Worm (Caenorhabditis elegans) whole organism, L4 larva: Measurements from ENCODE around the gene ugt-42.

Experiments used
- F10B5.3 ChIP-seq: sonication (generic microtip); optimal IDR thresholded peaks from 2 replicates; lab custom pipeline; 2016; ENCODE audit warnings: mild to moderate bottlenecking, missing genetic modification characterization, missing compliant biosample characterization
- Y75B8A.6 ChIP-seq: fragments of 200-800 bp; sonication (Bioruptor generic); IDR thresholded peaks from 2 replicates; pipeline ENCODE4 v1.3.6; 2022; ENCODE audit warnings: missing genetic modification reagents, missing genetic modification characterization, missing compliant biosample characterization
- aha-1 ChIP-seq: fragments of 150-350 bp; peaks from one replicate; lab custom pipeline; 2014; ENCODE audit warnings: missing biosample characterization, missing genetic modification characterization
- ceh-20 ChIP-seq: fragments of 200-800 bp; sonication (Bioruptor generic); IDR thresholded peaks from 2 replicates; pipeline ENCODE4 v1.3.6; 2022; ENCODE audit warnings: missing genetic modification reagents, missing genetic modification characterization, missing compliant biosample characterization
- ceh-28 ChIP-seq: fragments of 150-350 bp; optimal IDR thresholded peaks from 2 replicates; lab custom pipeline; 2014; ENCODE audit warnings: missing biosample characterization, missing genetic modification reagents, missing genetic modification characterization
- ceh-44 ChIP-seq: fragments of 200-800 bp; sonication (Bioruptor generic); IDR thresholded peaks from 2 replicates; pipeline ENCODE4 v1.3.6; 2022; ENCODE audit warnings: missing genetic modification reagents, missing genetic modification characterization, missing compliant biosample characterization
- ctbp-1 ChIP-seq: fragments of 200-800 bp; sonication (Bioruptor generic); IDR thresholded peaks from 2 replicates; pipeline ENCODE4 v1.3.6; 2022; ENCODE audit warnings: missing genetic modification reagents, missing genetic modification characterization, missing compliant biosample characterization
- daf-16 ChIP-seq, 3 experiments: sonication (generic microtip); optimal IDR thresholded peaks; 2 replicates each; lab custom pipeline; 2016 to 2017; ENCODE audit warnings: missing genetic modification characterization in 3 of 3, missing genetic modification reagents in 3 of 3, mild to moderate bottlenecking in 2 of 3, missing compliant biosample characterization in 2 of 3, missing biosample characterization in 1 of 3, moderate library complexity in 1 of 3
- daf-19 ChIP-seq: fragments of 200-800 bp; sonication (Bioruptor generic); conservative IDR thresholded peaks from 2 replicates; pipeline ENCODE4 v1.3.6; 2022; ENCODE audit warnings: missing genetic modification characterization, missing compliant biosample characterization
- hif-1 ChIP-seq, 2 experiments: sonication (generic microtip); optimal IDR thresholded peaks; 2 replicates each; lab custom pipeline; 2016 to 2017; ENCODE audit warnings: missing compliant biosample characterization in 2 of 2, missing genetic modification characterization in 2 of 2, missing genetic modification reagents in 2 of 2, missing genotype in 2 of 2, mild to moderate bottlenecking in 1 of 2
- hlh-11 ChIP-seq: fragments of 200-800 bp; sonication (Bioruptor generic); optimal IDR thresholded peaks from 2 replicates; lab custom pipeline; 2018; ENCODE audit warnings: mild to moderate bottlenecking, missing genetic modification characterization, missing compliant biosample characterization
- hlh-30 ChIP-seq: sonication (generic microtip); optimal IDR thresholded peaks from 2 replicates; lab custom pipeline; 2017; ENCODE audit warnings: antibody characterized with exemption, mild to moderate bottlenecking, missing genetic modification characterization, missing compliant biosample characterization; ENCODE audit not compliant: insufficient read depth
- lim-7 ChIP-seq: fragments of 200-800 bp; sonication (Bioruptor generic); IDR thresholded peaks from 2 replicates; pipeline ENCODE4 v1.3.6; 2022; ENCODE audit warnings: missing genetic modification characterization, missing compliant biosample characterization
- lin-1 ChIP-seq: fragments of 200-800 bp; sonication (Bioruptor generic); IDR thresholded peaks from 2 replicates; pipeline ENCODE4 v1.3.6; 2022; ENCODE audit warnings: missing genetic modification reagents, missing genetic modification characterization, missing compliant biosample characterization
- lin-39 ChIP-seq: fragments of 150-350 bp; optimal IDR thresholded peaks from 2 replicates; lab custom pipeline; 2014; ENCODE audit warnings: missing biosample characterization, missing genetic modification reagents, missing genetic modification characterization
- lir-3 ChIP-seq: sonication (generic microtip); optimal IDR thresholded peaks from 2 replicates; lab custom pipeline; 2016; ENCODE audit warnings: mild to moderate bottlenecking, missing genetic modification characterization, missing compliant biosample characterization
- lsy-2 ChIP-seq, 2 experiments: fragments of 150-350 bp in 1 of 2; sonication (generic microtip) in 1 of 2; optimal IDR thresholded peaks; 2 replicates each; lab custom pipeline; 2014 to 2017; ENCODE audit warnings: missing biosample characterization in 2 of 2, missing genetic modification characterization in 2 of 2
- madf-5 ChIP-seq, 2 experiments: fragments of 200-800 bp; sonication (Bioruptor generic); IDR thresholded peaks; 2 replicates each; pipeline ENCODE4 v1.3.6; 2022; ENCODE audit warnings: missing compliant biosample characterization in 2 of 2, missing genetic modification characterization in 2 of 2
- madf-9 ChIP-seq: fragments of 200-800 bp; sonication (Bioruptor generic); conservative IDR thresholded peaks from 2 replicates; pipeline ENCODE4 v1.3.6; 2022; ENCODE audit warnings: missing genetic modification reagents, missing genetic modification characterization, missing compliant biosample characterization
- mdl-1 ChIP-seq, 2 experiments: fragments of 150-350 bp in 1 of 2; sonication (generic microtip) in 1 of 2; optimal IDR thresholded peaks; 2 replicates each; lab custom pipeline; 2014 to 2017; ENCODE audit warnings: missing biosample characterization in 2 of 2, missing genetic modification characterization in 2 of 2
- mdt-29 ChIP-seq: fragments of 200-800 bp; sonication (Bioruptor generic); IDR thresholded peaks from 2 replicates; pipeline ENCODE4 v1.3.6; 2022; ENCODE audit warnings: missing genetic modification reagents, missing genetic modification characterization, missing compliant biosample characterization
- mes-2 ChIP-seq: sonication (generic microtip); optimal IDR thresholded peaks from 2 replicates; lab custom pipeline; 2016; ENCODE audit warnings: missing genotype, mild to moderate bottlenecking, missing genetic modification characterization, missing compliant biosample characterization; ENCODE audit not compliant: poor library complexity, severe bottlenecking
- mxl-2 ChIP-seq: fragments of 200-800 bp; sonication (Bioruptor generic); conservative IDR thresholded peaks from 2 replicates; pipeline ENCODE4 v1.3.6; 2022; ENCODE audit warnings: missing genetic modification reagents, missing genetic modification characterization, missing compliant biosample characterization
- nhr-102 ChIP-seq: sonication (generic microtip); optimal IDR thresholded peaks from 2 replicates; lab custom pipeline; 2016; ENCODE audit warnings: mild to moderate bottlenecking, missing genetic modification characterization, moderate library complexity, missing compliant biosample characterization
- nhr-111 ChIP-seq: fragments of 200-800 bp; sonication (Bioruptor generic); optimal IDR thresholded peaks from 2 replicates; lab custom pipeline; 2018; ENCODE audit warnings: mild to moderate bottlenecking, missing genetic modification characterization, missing compliant biosample characterization
- nhr-28 ChIP-seq: fragments of 150-350 bp; optimal IDR thresholded peaks from 2 replicates; lab custom pipeline; 2014; ENCODE audit warnings: missing biosample characterization, missing genetic modification characterization
- php-3 ChIP-seq: fragments of 200-800 bp; sonication (Bioruptor generic); IDR thresholded peaks from 2 replicates; pipeline ENCODE4 v1.3.6; 2022; ENCODE audit warnings: missing genetic modification reagents, missing genetic modification characterization, missing compliant biosample characterization
- rbr-2 ChIP-seq: sonication (generic microtip); optimal IDR thresholded peaks from 2 replicates; lab custom pipeline; 2016; ENCODE audit warnings: missing genotype, missing genetic modification characterization, missing compliant biosample characterization
- saeg-2 ChIP-seq: fragments of 200-800 bp; sonication (Bioruptor generic); IDR thresholded peaks from 2 replicates; pipeline ENCODE4 v1.3.6; 2022; ENCODE audit warnings: missing genetic modification reagents, missing genetic modification characterization, missing compliant biosample characterization
- unc-62 ChIP-seq, 3 experiments: fragments of 150-350 bp in 1 of 3; sonication (generic microtip); optimal IDR thresholded peaks in 2 of 3; peaks in 1 of 3; 1 replicate in 1 of 3; 2 replicates in 2 of 3; lab custom pipeline; 2014 to 2017; ENCODE audit warnings: missing biosample characterization in 3 of 3, missing genetic modification characterization in 3 of 3, missing genetic modification reagents in 3 of 3, missing genotype in 1 of 3
- zag-1 ChIP-seq: fragments of 150-350 bp; optimal IDR thresholded peaks from 2 replicates; lab custom pipeline; 2014; ENCODE audit warnings: missing biosample characterization, missing genetic modification characterization
- ztf-11 ChIP-seq: fragments of 150-350 bp; optimal IDR thresholded peaks from 2 replicates; lab custom pipeline; 2014; ENCODE audit warnings: missing biosample characterization, missing genetic modification characterization

The ugt-42 gene

ce11 chrV:646888-647287 is at the start of gene ugt-42:
Gene ugt-42, plus strand, starts transcription at chrV:647188.
- TF ChIP-seq hlh-30 (tag; lab: Kevin White, UChicago) (no peak), ztf-11 (tag; lab: Kevin White, UChicago) (no peak), ctbp-1 (no peak), mxl-2 (GFP tag; lab: Robert Waterston, UW) (no peak), Y75B8A.6 (GFP tag; lab: Robert Waterston, UW) (no peak), nhr-102 (tag; lab: Kevin White, UChicago) (no peak), lin-1 (no peak), lin-39 (tag; lab: Kevin White, UChicago) (no peak), F10B5.3 (tag; lab: Kevin White, UChicago) (no peak), zag-1 (tag; lab: Kevin White, UChicago) (no peak), lim-7 (GFP tag; lab: Robert Waterston, UW) (no peak), nhr-111 (GFP tag; lab: Kevin White, UChicago) (no peak), lir-3 (tag; lab: Kevin White, UChicago) (no peak), ceh-44 (GFP tag; lab: Robert Waterston, UW) (no peak)
- TF ChIP-seq, all 104 proteins: peak for 0

ce11 chrV:597823-598222 is 49.2 kb upstream of the ugt-42 start:
- no peak for TF ChIP-seq php-3 (GFP tag; lab: Robert Waterston, UW)
- TF ChIP-seq mdl-1 (tag; optimal IDR thresholded peaks at IDR 0.05; lab: Kevin White, UChicago) = no peak
- TF ChIP-seq hif-1 (tag; optimal IDR thresholded peaks at IDR 0.05; lab: Kevin White, UChicago) = no peak
- no peak for TF ChIP-seq hlh-11
- no peak for TF ChIP-seq mdt-29
- no peak for TF ChIP-seq daf-16 (GFP tag; optimal IDR thresholded peaks at IDR 0.05; lab: Kevin White, UChicago)
- TF ChIP-seq daf-16 (tag; optimal IDR thresholded peaks at IDR 0.05; lab: Kevin White, UChicago) = no peak
- TF ChIP-seq nhr-28 (tag; lab: Kevin White, UChicago) = no peak
- no peak for TF ChIP-seq lsy-2 (tag; optimal IDR thresholded peaks at IDR 0.05; lab: Kevin White, UChicago)
- TF ChIP-seq lir-3 (tag; lab: Kevin White, UChicago) = no peak
- TF ChIP-seq ceh-20 (GFP tag; lab: Robert Waterston, UW) = no peak
- TF ChIP-seq madf-9 (GFP tag; lab: Robert Waterston, UW) = no peak
- TF ChIP-seq lin-1 = no peak
- no peak for TF ChIP-seq rbr-2
- no peak for TF ChIP-seq saeg-2 (GFP tag; lab: Robert Waterston, UW)

DNA sequence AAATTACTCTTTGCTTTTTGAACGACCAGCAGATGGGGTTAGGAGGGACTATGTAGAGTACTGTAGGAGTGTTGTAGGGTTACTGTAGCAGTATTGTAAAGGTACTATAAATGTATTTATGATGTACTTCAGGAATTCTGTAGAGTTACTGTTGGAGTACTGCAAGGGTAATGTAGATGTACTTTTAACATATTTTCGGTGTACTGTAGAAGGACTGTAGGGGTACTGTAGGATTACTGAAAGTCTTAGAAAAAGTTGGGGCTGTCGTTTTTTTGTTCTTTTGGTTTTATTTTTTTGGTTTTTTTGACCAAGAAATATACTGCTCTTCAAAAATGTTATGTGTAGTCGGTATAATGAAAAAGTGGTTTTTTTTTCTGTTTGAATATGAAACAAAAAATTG is 48.4 kb upstream of the ugt-42 start:
- TF ChIP-seq aha-1 (tag; lab: Kevin White, UChicago) (peak; percentile 41), unc-62 (GFP tag; optimal IDR thresholded peaks at IDR 0.05 in 1 of 2; lab: Kevin White, UChicago) (peak in 1 of 2 experiments; percentile 92), unc-62 (tag; optimal IDR thresholded peaks at IDR 0.05; lab: Kevin White, UChicago) (no peak), madf-5 (GFP tag; IDR thresholded peaks at IDR 0.05; lab: Robert Waterston, UW) (no peak)
- TF ChIP-seq, all 104 proteins: peak for 2

DNA sequence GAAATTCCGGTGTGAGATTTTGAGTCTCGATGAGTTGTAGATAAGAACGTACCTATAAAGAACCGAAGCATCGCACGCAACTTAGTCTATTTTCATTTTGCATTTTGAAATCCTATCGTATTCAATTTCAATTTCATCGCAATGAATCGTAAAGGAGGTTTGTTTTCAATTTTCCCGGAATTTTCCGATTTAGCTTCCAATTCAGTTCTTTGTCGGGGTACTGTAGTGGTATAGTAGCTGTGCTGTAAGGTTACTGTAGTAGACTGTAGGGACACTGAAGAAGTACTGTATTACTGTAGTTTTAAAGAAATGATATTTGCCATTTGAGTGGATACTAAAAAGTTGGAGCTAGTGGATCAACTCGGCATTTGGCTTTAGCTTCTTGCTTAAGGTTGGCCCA is 47.2 kb upstream of the ugt-42 start:
- TF ChIP-seq mes-2 (no peak), aha-1 (tag; lab: Kevin White, UChicago) (peak; percentile 71), unc-62 (GFP tag; optimal IDR thresholded peaks at IDR 0.05 in 1 of 2; lab: Kevin White, UChicago) (peak in 1 of 2 experiments; percentile 84), unc-62 (tag; optimal IDR thresholded peaks at IDR 0.05; lab: Kevin White, UChicago) (no peak), daf-19 (GFP tag; lab: Robert Waterston, UW) (no peak), ceh-28 (no peak)

- TF ChIP-seq daf-19 (GFP tag; lab: Robert Waterston, UW) (no peak), aha-1 (tag; lab: Kevin White, UChicago) (peak; percentile 64)
- TF ChIP-seq, all 104 proteins: peak for 1
Observed at ce11 chrV:600231-600630, 46.8 kb upstream of the ugt-42 start, which contains the start of gene nhr-251. Gene nhr-251, plus strand, starts transcription at chrV:600531.
